Fruit fly (Drosophila melanogaster) whole organism, larva: ENCODE data around the gene CG31637.
A peak's percentile ranks its signal among the peaks of the same experiment; 100 is the strongest.

Experiments used
- noc ChIP-seq: fragments of 200-800 bp; sonication (Bioruptor generic); optimal IDR thresholded peaks from 3 replicates; lab custom pipeline; 2019; ENCODE audit warnings: missing biosample characterization, mild to moderate bottlenecking, missing genetic modification characterization, moderate library complexity

Gene CG31637

dm6 chr2L:6473076-6474037 is 25.1 kb upstream of the CG31637 start, which contains the start of gene mmy:
Gene mmy (minus strand): TSS chr2L:6473904.
- TF ChIP-seq noc, result peak; percentile 73

dm6 chr2L:6474298-6474697 is 24.1 kb upstream of the CG31637 start:
- TF ChIP-seq noc, result no peak

- TF ChIP-seq noc, result peak; percentile 9
These were observed 23.4 kb upstream of the CG31637 start for dm6 chr2L:6474878-6475582.

dm6 chr2L:6476753-6477152 is 21.7 kb upstream of the CG31637 start, which contains the start of gene CG9536:
Gene CG9536 (minus strand): TSS chr2L:6476975.
- no peak for TF ChIP-seq noc

dm6 chr2L:6479226-6479906 is 19.1 kb upstream of the CG31637 start:
- peak; percentile 52 for TF ChIP-seq noc

- TF ChIP-seq noc, result peak; percentile 50
These were observed 18.0 kb upstream of the CG31637 start, which contains the start of the genes Sec61alpha and Daxx for dm6 chr2L:6480212-6480994. Gene Sec61alpha (minus strand): TSS chr2L:6480575. Gene Daxx (plus strand): TSS chr2L:6480929.

- no peak for TF ChIP-seq noc
These were observed 17.1 kb upstream of the CG31637 start for dm6 chr2L:6481310-6481738.

dm6 chr2L:6488676-6489140 is 9.7 kb upstream of the CG31637 start, which contains the start of the genes KFase and epsilonCOP:
Gene KFase (minus strand): TSS chr2L:6488756.
Gene epsilonCOP (plus strand): TSS chr2L:6489090.
- peak; percentile 34 for TF ChIP-seq noc

dm6 chr2L:6490783-6491249 is 7.6 kb upstream of the CG31637 start, which contains the start of the genes Phf5a and CG31638:
Gene Phf5a (minus strand): TSS chr2L:6490843.
Gene CG31638 (plus strand): TSS chr2L:6491061.
- peak; percentile 89 for TF ChIP-seq noc

- peak; percentile 99 for TF ChIP-seq noc
These were observed 4.0 kb upstream of the CG31637 start, which contains the start of gene CG9547 for dm6 chr2L:6494405-6494816. Gene CG9547 (minus strand): TSS chr2L:6494532.

- no peak for TF ChIP-seq noc
These were observed 1.7 kb upstream of the CG31637 start, which contains the start of gene CG9550 for dm6 chr2L:6496753-6497152. Gene CG9550 (plus strand): TSS chr2L:6497053.

- no peak for TF ChIP-seq noc
These were observed 2.3 kb downstream of the CG31637 start for dm6 chr2L:6500648-6501325.

dm6 chr2L:6502887-6503723 is 4.7 kb downstream of the CG31637 start:
- no peak for TF ChIP-seq noc

dm6 chr2L:6503724-6504037 is 5.2 kb downstream of the CG31637 start:
- TF ChIP-seq noc, result no peak
